Worm (Caenorhabditis elegans): Measurements from ENCODE around the gene ZC395.11.

ZC395.11 gene

ce11 chrIII:5305725-5306124 is 19.6 kb upstream of the ZC395.11 start (continued):
- TF ChIP-seq ces-1 (GFP tag; optimal IDR thresholded peaks at IDR 0.05): no peak
- no peak for TF ChIP-seq tag-97 (GFP tag; IDR thresholded peaks at IDR 0.05)
- TF ChIP-seq dmd-6 (GFP tag; IDR thresholded peaks at IDR 0.05): peak; percentile 66
- TF ChIP-seq rbr-2 (tag; optimal IDR thresholded peaks at IDR 0.05): peak; percentile 69
- no peak for TF ChIP-seq T20F7.1 (GFP tag; optimal IDR thresholded peaks at IDR 0.05)
- TF ChIP-seq F37D6.2 (tag; optimal IDR thresholded peaks at IDR 0.05): peak; percentile 18
- TF ChIP-seq aly-2 (tag; optimal IDR thresholded peaks at IDR 0.05): no peak
- peak; percentile 50 for TF ChIP-seq dpl-1 (GFP tag; optimal IDR thresholded peaks at IDR 0.05)
- peak; percentile 83 for TF ChIP-seq tra-1 (GFP tag; IDR thresholded peaks at IDR 0.05)
- no peak for TF ChIP-seq hlh-11 (tag; optimal IDR thresholded peaks at IDR 0.05)
- no peak for TF ChIP-seq nhr-28 (tag; optimal IDR thresholded peaks at IDR 0.05)
- TF ChIP-seq T26A8.4 (GFP tag; IDR thresholded peaks at IDR 0.05): peak; percentile 91
- no peak for TF ChIP-seq attf-4 (tag; optimal IDR thresholded peaks at IDR 0.05)
- TF ChIP-seq lin-1 (GFP tag; IDR thresholded peaks at IDR 0.05): peak; percentile 84
- TF ChIP-seq unc-130 (GFP tag; optimal IDR thresholded peaks at IDR 0.05): peak; percentile 79
- peak; percentile 85; the same call in 1 of the 2 replicates for TF ChIP-seq zip-11 (GFP tag; IDR thresholded peaks at IDR 0.05)
- no peak for TF ChIP-seq fos-1 (tag; optimal IDR thresholded peaks at IDR 0.05)
- peak; percentile 75 for TF ChIP-seq nhr-42 (GFP tag; IDR thresholded peaks at IDR 0.05)
- TF ChIP-seq nhr-6 (tag; optimal IDR thresholded peaks at IDR 0.05): no peak
- peak; percentile 79 for TF ChIP-seq Y5F2A.4 (GFP tag; optimal IDR thresholded peaks at IDR 0.05)
- 0 out of 2 replicates have a peak, but pooled peaks have one; percentile 72 for TF ChIP-seq saeg-2 (GFP tag; IDR thresholded peaks at IDR 0.05)
- TF ChIP-seq F44E2.7 (GFP tag; IDR thresholded peaks at IDR 0.05): peak; percentile 94
- TF ChIP-seq nhr-11 (tag; optimal IDR thresholded peaks at IDR 0.05): peak; percentile 20
- TF ChIP-seq R02D3.7 (tag; optimal IDR thresholded peaks at IDR 0.05): no peak
- peak; percentile 56 for TF ChIP-seq nhr-102 (tag; optimal IDR thresholded peaks at IDR 0.05)
- peak; percentile 97 for TF ChIP-seq egl-43 (GFP tag; IDR thresholded peaks at IDR 0.05)
- no peak for TF ChIP-seq nhr-76 (tag; optimal IDR thresholded peaks at IDR 0.05)
- TF ChIP-seq ceh-20 (GFP tag; IDR thresholded peaks at IDR 0.05): peak; percentile 68; the same call in 1 of the 2 replicates
- no peak for TF ChIP-seq lin-15B (tag; optimal IDR thresholded peaks at IDR 0.05)
- TF ChIP-seq zfp-2 (tag; optimal IDR thresholded peaks at IDR 0.05): no peak
- no peak for TF ChIP-seq mdl-1 (tag; optimal IDR thresholded peaks at IDR 0.05)
- TF ChIP-seq mxl-3 (GFP tag; optimal IDR thresholded peaks at IDR 0.05): peak; percentile 75
- TF ChIP-seq daf-16 (GFP tag; optimal IDR thresholded peaks at IDR 0.05): peak; percentile 57 to 83
- TF ChIP-seq daf-16 (tag; optimal IDR thresholded peaks at IDR 0.05): peak; percentile 83
- no peak for TF ChIP-seq ZK546.5 (tag; optimal IDR thresholded peaks at IDR 0.05)
- TF ChIP-seq mxl-2 (GFP tag; conservative IDR thresholded peaks at IDR 0.05): peak; percentile 86
- TF ChIP-seq set-16 (GFP tag; IDR thresholded peaks at IDR 0.05): no peak
- TF ChIP-seq ceh-82 (tag; optimal IDR thresholded peaks at IDR 0.05): no peak
- TF ChIP-seq lir-3 (tag; optimal IDR thresholded peaks at IDR 0.05): peak; percentile 81
- peak; percentile 61 for TF ChIP-seq F49E8.2 (tag; optimal IDR thresholded peaks at IDR 0.05; ENCODE audit: borderline replicate concordance)
- TF ChIP-seq dmd-9 (GFP tag; IDR thresholded peaks at IDR 0.05): peak; percentile 77
- no peak for TF ChIP-seq ceh-62 (tag; optimal IDR thresholded peaks at IDR 0.05)
- no peak for TF ChIP-seq daf-12 (tag; optimal IDR thresholded peaks at IDR 0.05)
- TF ChIP-seq lin-38 (GFP tag; IDR thresholded peaks at IDR 0.05): peak; percentile 86
- peak; percentile 59 for TF ChIP-seq F10B5.3 (tag; optimal IDR thresholded peaks at IDR 0.05)
- TF ChIP-seq dve-1 (tag; optimal IDR thresholded peaks at IDR 0.05; ENCODE audit: insufficient read depth): peak; percentile 29
- peak; percentile 0 for TF ChIP-seq nhr-77 (tag; optimal IDR thresholded peaks at IDR 0.05)
- TF ChIP-seq jun-1 (tag; optimal IDR thresholded peaks at IDR 0.05): no peak
- TF ChIP-seq ctbp-1 (GFP tag; IDR thresholded peaks at IDR 0.05): peak; percentile 95
- TF ChIP-seq unc-62 (GFP tag; optimal IDR thresholded peaks at IDR 0.05 in 1 of 2): no peak
- no peak for TF ChIP-seq unc-62 (tag; optimal IDR thresholded peaks at IDR 0.05)
- TF ChIP-seq nhr-25 (tag; optimal IDR thresholded peaks at IDR 0.05; ENCODE audit: borderline replicate concordance, insufficient read depth): no peak
- TF ChIP-seq spr-3 (GFP tag; optimal IDR thresholded peaks at IDR 0.05): peak; percentile 82

Data from whole organism, L4 larva.